Fruit fly (Drosophila melanogaster) whole organism, embryonic: Measurements from ENCODE around the gene CG15514.

Experiments used
- Atf6 ChIP-seq: fragments of 200-800 bp; sonication (Bioruptor generic); IDR thresholded peaks from 2 replicates; pipeline ENCODE4 v1.3.6; 2022; ENCODE audit warnings: missing biosample characterization, missing genetic modification characterization
- Bdp1 ChIP-seq: fragments of 200-800 bp; sonication (Bioruptor generic); optimal IDR thresholded peaks from 3 replicates; lab custom pipeline; 2016; ENCODE audit warnings: missing biosample characterization, missing genetic modification characterization
- CG10979 ChIP-seq: fragments of 200-800 bp; sonication (Bioruptor generic); optimal IDR thresholded peaks from 2 replicates; lab custom pipeline; 2018; ENCODE audit warnings: missing biosample characterization, mild to moderate bottlenecking, missing genetic modification characterization, moderate library complexity
- CG11085 ChIP-seq: fragments of 200-800 bp; sonication (Bioruptor generic); IDR thresholded peaks from 2 replicates; pipeline ENCODE4 v1.3.6; 2022; ENCODE audit warnings: missing biosample characterization, missing genetic modification characterization
- CG11456 ChIP-seq: fragments of 200-800 bp; sonication (Bioruptor generic); IDR thresholded peaks from 3 replicates; pipeline ENCODE4 v1.3.6; 2022; ENCODE audit warnings: missing biosample characterization, missing genetic modification characterization
- CG1233 ChIP-seq: fragments of 200-800 bp; sonication (Bioruptor generic); optimal IDR thresholded peaks from 4 replicates; lab custom pipeline; 2018; ENCODE audit warnings: missing biosample characterization, mild to moderate bottlenecking, missing genetic modification characterization
- CG13287 ChIP-seq: fragments of 200-800 bp; sonication (Bioruptor generic); IDR thresholded peaks from 2 replicates; pipeline ENCODE4 v1.3.6; 2022; ENCODE audit warnings: missing biosample characterization, missing genetic modification characterization; ENCODE audit not compliant: partially characterized antibody
- CG13624 ChIP-seq: fragments of 200-800 bp; sonication (Bioruptor generic); optimal IDR thresholded peaks from 2 replicates; lab custom pipeline; 2016; ENCODE audit warnings: missing biosample characterization, missing genetic modification characterization
- CG1647 ChIP-seq: fragments of 200-800 bp; sonication (Bioruptor generic); optimal IDR thresholded peaks from 3 replicates; lab custom pipeline; 2016; ENCODE audit warnings: missing biosample characterization, missing genetic modification characterization
- CG16863 ChIP-seq: fragments of 200-800 bp; sonication (Bioruptor generic); optimal IDR thresholded peaks from 3 replicates; lab custom pipeline; 2016; ENCODE audit warnings: missing biosample characterization, missing genetic modification characterization
- CG18011 ChIP-seq: fragments of 200-800 bp; sonication (Bioruptor generic); optimal IDR thresholded peaks from 2 replicates; lab custom pipeline; 2017; ENCODE audit warnings: missing biosample characterization, missing genetic modification characterization, mild to moderate bottlenecking, moderate library complexity, missing genotype
- CG32532 ChIP-seq: fragments of 200-800 bp; sonication (Bioruptor generic); IDR thresholded peaks from 2 replicates; pipeline ENCODE4 v1.3.6; 2022; ENCODE audit warnings: missing biosample characterization, missing genetic modification characterization
- CG3281 ChIP-seq: fragments of 200-800 bp; sonication (Bioruptor generic); optimal IDR thresholded peaks from 3 replicates; lab custom pipeline; 2017; ENCODE audit warnings: missing biosample characterization, mild to moderate bottlenecking, missing genetic modification characterization
- CG34224 ChIP-seq: fragments of 200-800 bp; sonication (Bioruptor generic); IDR thresholded peaks from 3 replicates; pipeline ENCODE4 v1.3.6; 2022; ENCODE audit warnings: missing biosample characterization, missing genetic modification characterization; ENCODE audit not compliant: partially characterized antibody
- CG4707 ChIP-seq: fragments of 200-800 bp; sonication (Bioruptor generic); optimal IDR thresholded peaks from 2 replicates; lab custom pipeline; 2018; ENCODE audit warnings: missing biosample characterization, mild to moderate bottlenecking, missing genetic modification characterization, moderate library complexity
- CG5953 ChIP-seq: fragments of 200-800 bp; sonication (Bioruptor generic); IDR thresholded peaks from 2 replicates; pipeline ENCODE4 v1.3.6; 2022; ENCODE audit warnings: missing biosample characterization, missing genetic modification characterization
- CG6791 ChIP-seq: fragments of 200-800 bp; sonication (Bioruptor generic); IDR thresholded peaks from 3 replicates; pipeline ENCODE4 v1.3.6; 2022; ENCODE audit warnings: missing biosample characterization, missing genetic modification characterization; ENCODE audit not compliant: partially characterized antibody
- CG7556 ChIP-seq: fragments of 200-800 bp; sonication (Bioruptor generic); optimal IDR thresholded peaks from 2 replicates; lab custom pipeline; 2017; ENCODE audit warnings: missing biosample characterization, mild to moderate bottlenecking, missing genetic modification characterization
- Dbx ChIP-seq: fragments of 200-800 bp; sonication (Bioruptor generic); IDR thresholded peaks from 3 replicates; pipeline ENCODE4 v1.3.6; 2022; ENCODE audit warnings: missing biosample characterization, missing genetic modification characterization
- Dll ChIP-seq: fragments of 200-800 bp; sonication (Bioruptor generic); IDR thresholded peaks from 4 replicates; pipeline ENCODE4 v1.3.6; 2022; ENCODE audit warnings: missing biosample characterization, missing genetic modification characterization; ENCODE audit not compliant: partially characterized antibody
- Dp ChIP-seq: fragments of 200-800 bp; sonication (Bioruptor generic); optimal IDR thresholded peaks from 2 replicates; lab custom pipeline; 2018; ENCODE audit warnings: missing biosample characterization, mild to moderate bottlenecking, missing genetic modification characterization, moderate library complexity
- Ets65A ChIP-seq: fragments of 200-800 bp; sonication (Bioruptor generic); peaks from one replicate; lab custom pipeline; 2016; ENCODE audit warnings: missing biosample characterization, missing genetic modification characterization
- GATAe ChIP-seq: fragments of 200-800 bp; sonication (Bioruptor generic); conservative IDR thresholded peaks from 2 replicates; pipeline ENCODE4 v1.3.6; 2022; ENCODE audit warnings: missing biosample characterization, missing genetic modification characterization
- HHEX ChIP-seq: fragments of 200-800 bp; sonication (Bioruptor generic); optimal IDR thresholded peaks from 3 replicates; lab custom pipeline; 2017; ENCODE audit warnings: missing biosample characterization, mild to moderate bottlenecking, missing genetic modification characterization, missing genetic modification reagents
- HLH4C ChIP-seq: fragments of 200-800 bp; sonication (Bioruptor generic); IDR thresholded peaks from 3 replicates; pipeline ENCODE4 v1.3.6; 2022; ENCODE audit warnings: missing biosample characterization, missing genetic modification characterization; ENCODE audit not compliant: partially characterized antibody
- Hmr ChIP-seq: fragments of 200-800 bp; sonication (Bioruptor generic); optimal IDR thresholded peaks from 3 replicates; lab custom pipeline; 2017; ENCODE audit warnings: mild to moderate bottlenecking, missing biosample characterization, missing genetic modification reagents, missing genetic modification characterization
- Lhr ChIP-seq: fragments of 200-800 bp; sonication (Bioruptor generic); optimal IDR thresholded peaks from 3 replicates; lab custom pipeline; 2017; ENCODE audit warnings: mild to moderate bottlenecking, missing biosample characterization, missing genetic modification reagents, missing genetic modification characterization
- Mad ChIP-seq: fragments of 200-800 bp; sonication (Bioruptor generic); optimal IDR thresholded peaks from 2 replicates; lab custom pipeline; 2016; ENCODE audit warnings: missing biosample characterization, missing genetic modification characterization
- Opbp ChIP-seq: fragments of 200-800 bp; sonication (Bioruptor generic); IDR thresholded peaks from 3 replicates; pipeline ENCODE4 v1.3.6; 2022; ENCODE audit warnings: missing biosample characterization, missing genetic modification characterization; ENCODE audit not compliant: partially characterized antibody
- Pdp1 ChIP-seq, 2 experiments: fragments of 200-800 bp; sonication (Bioruptor generic); optimal IDR thresholded peaks; 3 replicates each; lab custom pipeline; 2016; ENCODE audit warnings: missing biosample characterization in 2 of 2, missing genetic modification characterization in 2 of 2, mild to moderate bottlenecking in 1 of 2, moderate library complexity in 1 of 2
- Ptx1 ChIP-seq: fragments of 200-800 bp; sonication (Bioruptor generic); IDR thresholded peaks from 2 replicates; pipeline ENCODE4 v1.3.6; 2022; ENCODE audit warnings: missing biosample characterization, missing genetic modification characterization
- Stat92E ChIP-seq, 3 experiments: fragments of >200 bp in 2 of 3; fragments of 200-800 bp in 1 of 3; sonication (Bioruptor generic) in 1 of 3; optimal IDR thresholded peaks; 2 replicates each; lab custom pipeline; 2017 to 2019; ENCODE audit warnings: missing biosample characterization in 3 of 3, missing genetic modification characterization in 3 of 3, mild to moderate bottlenecking in 1 of 3, moderate library complexity in 1 of 3
- bbx ChIP-seq: fragments of 200-800 bp; sonication (Bioruptor generic); IDR thresholded peaks from 2 replicates; pipeline ENCODE4 v1.3.6; 2022; ENCODE audit warnings: missing biosample characterization, missing genetic modification characterization; ENCODE audit not compliant: partially characterized antibody
- dmrt99B ChIP-seq: fragments of 200-800 bp; sonication (Bioruptor generic); optimal IDR thresholded peaks from 2 replicates; lab custom pipeline; 2018; ENCODE audit warnings: missing biosample characterization, mild to moderate bottlenecking, missing genetic modification characterization, moderate library complexity
- dysf ChIP-seq: fragments of 200-800 bp; sonication (Bioruptor generic); IDR thresholded peaks from 3 replicates; pipeline ENCODE4 v1.3.6; 2022; ENCODE audit warnings: missing biosample characterization, missing genetic modification characterization
- ewg ChIP-seq: fragments of 200-800 bp; sonication (Bioruptor generic); optimal IDR thresholded peaks from 3 replicates; lab custom pipeline; 2017; ENCODE audit warnings: mild to moderate bottlenecking, missing biosample characterization, missing genetic modification reagents, missing genetic modification characterization
- exex ChIP-seq: fragments of 200-800 bp; sonication (Bioruptor generic); optimal IDR thresholded peaks from 4 replicates; lab custom pipeline; 2018; ENCODE audit warnings: missing biosample characterization, mild to moderate bottlenecking, missing genetic modification characterization, moderate library complexity
- mirr ChIP-seq: fragments of 200-800 bp; sonication (Bioruptor generic); optimal IDR thresholded peaks from 3 replicates; lab custom pipeline; 2018; ENCODE audit warnings: missing biosample characterization, mild to moderate bottlenecking, missing genetic modification characterization
- nau ChIP-seq: fragments of 200-800 bp; sonication (Bioruptor generic); optimal IDR thresholded peaks from 3 replicates; lab custom pipeline; 2017; ENCODE audit warnings: missing biosample characterization, mild to moderate bottlenecking, missing genetic modification characterization, missing genetic modification reagents
- nmo ChIP-seq: fragments of 200-800 bp; sonication (Bioruptor generic); optimal IDR thresholded peaks from 2 replicates; lab custom pipeline; 2018; ENCODE audit warnings: missing biosample characterization, mild to moderate bottlenecking, missing genetic modification characterization, moderate library complexity
- onecut ChIP-seq: fragments of 200-800 bp; sonication (Bioruptor generic); IDR thresholded peaks from 2 replicates; pipeline ENCODE4 v1.3.6; 2022; ENCODE audit warnings: missing biosample characterization, missing genetic modification characterization
- pan ChIP-seq, 4 experiments: fragments of >200 bp in 3 of 4; fragments of 200-800 bp in 1 of 4; sonication (Bioruptor generic) in 1 of 4; optimal IDR thresholded peaks in 3 of 4; IDR thresholded peaks in 1 of 4; 2 replicates each; pipeline versions ENCODE4 v1.3.6 to Lab custom; 2017 to 2022; ENCODE audit warnings: missing biosample characterization in 2 of 4, missing genetic modification characterization in 2 of 4, mixed read lengths in 1 of 4
- prd ChIP-seq, 3 experiments: fragments of >200 bp in 2 of 3; fragments of 200-800 bp in 1 of 3; sonication (Bioruptor generic) in 1 of 3; optimal IDR thresholded peaks in 2 of 3; IDR thresholded peaks in 1 of 3; 2 replicates in 2 of 3; 3 replicates in 1 of 3; pipeline versions ENCODE4 v1.3.6 to Lab custom; 2017 to 2022; ENCODE audit warnings: missing biosample characterization in 1 of 3, missing genetic modification characterization in 1 of 3
- ranshi ChIP-seq: fragments of 200-800 bp; sonication (Bioruptor generic); IDR thresholded peaks from 2 replicates; pipeline ENCODE4 v1.3.6; 2022; ENCODE audit warnings: missing biosample characterization, missing genetic modification characterization
- sd ChIP-seq: fragments of 200-800 bp; sonication (Bioruptor generic); optimal IDR thresholded peaks from 3 replicates; lab custom pipeline; 2018; ENCODE audit warnings: missing biosample characterization, mild to moderate bottlenecking, missing genetic modification characterization, moderate library complexity
- tgo ChIP-seq: fragments of 200-800 bp; sonication (Bioruptor generic); IDR thresholded peaks from 3 replicates; pipeline ENCODE4 v1.3.6; 2022; ENCODE audit warnings: missing biosample characterization, missing genetic modification characterization
- vfl ChIP-seq: fragments of 200-800 bp; sonication (Bioruptor generic); optimal IDR thresholded peaks from 2 replicates; lab custom pipeline; 2016; ENCODE audit warnings: missing biosample characterization, missing genetic modification characterization

CG15514 gene

DNA sequence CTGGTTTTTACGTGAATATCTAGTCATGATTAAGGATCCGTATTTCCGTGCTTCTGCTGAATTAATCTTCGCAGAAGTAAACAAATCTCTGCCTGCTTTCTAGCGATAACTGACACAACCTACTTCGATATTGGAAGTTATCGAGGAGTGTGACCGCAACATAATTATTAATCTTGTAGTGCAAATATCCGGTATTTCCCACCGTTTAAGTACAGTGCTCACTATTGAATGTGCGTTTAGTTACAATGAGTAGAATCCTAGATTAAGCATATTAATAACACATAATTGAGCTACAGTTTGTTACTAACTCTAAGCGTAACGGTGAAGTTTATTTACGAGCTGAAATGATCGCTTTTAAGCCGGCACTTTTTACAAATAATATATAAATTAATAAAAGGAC is 1.5 kb downstream of the CG15514 start (continued):
- TF ChIP-seq nmo (GFP tag; lab: Kevin White, UChicago) = peak; percentile 40
- TF ChIP-seq CG11085 (GFP tag; lab: Robert Waterston, UW) = no peak
- TF ChIP-seq Dbx (GFP tag; lab: Robert Waterston, UW) = peak; percentile 60; the same call in 1 of the 3 replicates
- TF ChIP-seq Stat92E (GFP tag; optimal IDR thresholded peaks at IDR 0.05; lab: Kevin White, UChicago) = peak in 1 of 3 experiments; percentile 27
- TF ChIP-seq CG10979 = peak; percentile 28
- no peak for TF ChIP-seq Ets65A (GFP tag; lab: Kevin White, UChicago)
- peak; percentile 55 for TF ChIP-seq CG4707 (GFP tag; lab: Kevin White, UChicago)
- 0 out of 2 replicates have a peak, but pooled peaks have one; percentile 17 for TF ChIP-seq GATAe (GFP tag; lab: Robert Waterston, UW)
- peak; percentile 43; the same call in 1 of the 2 replicates for TF ChIP-seq ranshi (GFP tag; lab: Robert Waterston, UW)
- TF ChIP-seq Pdp1 (GFP tag; optimal IDR thresholded peaks at IDR 0.05; lab: Kevin White, UChicago) = peak in 1 of 2 experiments; percentile 54
- peak; percentile 38 for TF ChIP-seq CG18011
- 0 out of 3 replicates have a peak, but pooled peaks have one; percentile 27 for TF ChIP-seq Opbp (GFP tag; lab: Robert Waterston, UW)
- TF ChIP-seq mirr (GFP tag; lab: Kevin White, UChicago) = peak; percentile 75
- no peak for TF ChIP-seq nau (GFP tag; lab: Kevin White, UChicago)
- peak; percentile 18 for TF ChIP-seq vfl (GFP tag; lab: Kevin White, UChicago)
- peak; percentile 33 for TF ChIP-seq HHEX
- peak; percentile 69 for TF ChIP-seq CG32532 (GFP tag; lab: Robert Waterston, UW)
- TF ChIP-seq Dp (GFP tag; lab: Kevin White, UChicago) = peak; percentile 32
- TF ChIP-seq onecut (GFP tag; lab: Robert Waterston, UW) = 0 out of 2 replicates have a peak, but pooled peaks have one; percentile 10
- TF ChIP-seq CG34224 = peak; percentile 58
- peak; percentile 50; the same call in 1 of the 3 replicates for TF ChIP-seq CG6791 (GFP tag; lab: Robert Waterston, UW)
- peak; percentile 16 for TF ChIP-seq Mad
- TF ChIP-seq exex (tag; lab: Kevin White, UChicago) = no peak
- peak; percentile 24; the same call in 1 of the 3 replicates for TF ChIP-seq tgo
- TF ChIP-seq dmrt99B = no peak
- TF ChIP-seq prd (optimal IDR thresholded peaks at IDR 0.05; lab: Kevin White, UChicago) = no peak
- TF ChIP-seq prd (GFP tag; IDR thresholded peaks at IDR 0.05; lab: Robert Waterston, UW) = peak; percentile 59
- TF ChIP-seq CG11456 (GFP tag; lab: Robert Waterston, UW) = 0 out of 3 replicates have a peak, but pooled peaks have one; percentile 52
- peak; percentile 36; the same call in 1 of the 2 replicates for TF ChIP-seq bbx (GFP tag; lab: Robert Waterston, UW)
- TF ChIP-seq CG7556 (GFP tag; lab: Kevin White, UChicago) = peak; percentile 13
- no peak for TF ChIP-seq Atf6 (GFP tag; lab: Robert Waterston, UW)
- peak; percentile 69 for TF ChIP-seq CG13287 (GFP tag; lab: Robert Waterston, UW)
- no peak for TF ChIP-seq Bdp1 (GFP tag; lab: Kevin White, UChicago)
- TF ChIP-seq Ptx1 (GFP tag; lab: Robert Waterston, UW) = peak; percentile 49
- TF ChIP-seq Dll (GFP tag; lab: Robert Waterston, UW) = peak; percentile 47; the same call in 1 of the 4 replicates
- peak; percentile 27 for TF ChIP-seq sd (tag; lab: Kevin White, UChicago)
- peak; percentile 61 for TF ChIP-seq Hmr
- TF ChIP-seq pan (optimal IDR thresholded peaks at IDR 0.05; lab: Kevin White, UChicago) = no peak
- TF ChIP-seq pan (GFP tag; optimal IDR thresholded peaks at IDR 0.05 in 1 of 2, IDR thresholded peaks at IDR 0.05 in 1 of 2) = peak in 1 of 2 experiments; percentile 65
- TF ChIP-seq CG3281 (GFP tag; lab: Kevin White, UChicago) = no peak
- TF ChIP-seq dysf (GFP tag; lab: Robert Waterston, UW) = peak; percentile 63; the same call in 2 of the 3 replicates
- peak; percentile 31 for TF ChIP-seq CG1647
- peak; percentile 6 for TF ChIP-seq ewg
- peak; percentile 28 for TF ChIP-seq CG1233
- TF ChIP-seq CG16863 = no peak
- peak; percentile 10 for TF ChIP-seq Lhr (GFP tag; lab: Kevin White, UChicago)
- no peak for TF ChIP-seq CG5953 (GFP tag; lab: Robert Waterston, UW)
- peak; percentile 68 for TF ChIP-seq HLH4C (GFP tag; lab: Robert Waterston, UW)
- TF ChIP-seq CG13624 (GFP tag; lab: Kevin White, UChicago) = peak; percentile 56
